Fruit fly (Drosophila melanogaster) whole organism, embryonic: ENCODE data around the gene Sfp33A4.

Source experiments
- Antp ChIP-seq: fragments of 200-800 bp; sonication (Bioruptor generic); optimal IDR thresholded peaks from 3 replicates; lab custom pipeline; 2016; ENCODE audit warnings: missing biosample characterization, missing genetic modification characterization
- B-H2 ChIP-seq: fragments of 200-800 bp; sonication (Bioruptor generic); optimal IDR thresholded peaks from 2 replicates; lab custom pipeline; 2018; ENCODE audit warnings: missing biosample characterization, mild to moderate bottlenecking, missing genetic modification characterization
- CG11504 ChIP-seq: fragments of 200-800 bp; sonication (Bioruptor generic); optimal IDR thresholded peaks from 3 replicates; lab custom pipeline; 2019; ENCODE audit warnings: missing biosample characterization, mild to moderate bottlenecking, missing genetic modification characterization, moderate library complexity
- CG12659 ChIP-seq: fragments of 200-800 bp; sonication (Bioruptor generic); optimal IDR thresholded peaks from 3 replicates; lab custom pipeline; 2017; ENCODE audit warnings: mild to moderate bottlenecking, missing biosample characterization, missing genetic modification reagents, missing genetic modification characterization
- CG15073 ChIP-seq: fragments of 200-800 bp; sonication (Bioruptor generic); optimal IDR thresholded peaks from 2 replicates; lab custom pipeline; 2016; ENCODE audit warnings: missing biosample characterization, missing genetic modification characterization
- CG15601 ChIP-seq: fragments of 200-800 bp; sonication (Bioruptor generic); optimal IDR thresholded peaks from 3 replicates; lab custom pipeline; 2019; ENCODE audit warnings: missing biosample characterization, mild to moderate bottlenecking, missing genetic modification characterization, moderate library complexity
- CG1647 ChIP-seq: fragments of 200-800 bp; sonication (Bioruptor generic); optimal IDR thresholded peaks from 3 replicates; lab custom pipeline; 2016; ENCODE audit warnings: missing biosample characterization, missing genetic modification characterization
- CG17186 ChIP-seq: fragments of 200-800 bp; sonication (Bioruptor generic); optimal IDR thresholded peaks from 3 replicates; lab custom pipeline; 2017; ENCODE audit warnings: missing biosample characterization, missing genetic modification reagents, missing genetic modification characterization
- CG17328 ChIP-seq: fragments of 200-800 bp; sonication (Bioruptor generic); IDR thresholded peaks from 2 replicates; pipeline ENCODE4 v1.3.6; 2022; ENCODE audit warnings: missing biosample characterization, missing genetic modification characterization
- CG17361 ChIP-seq: fragments of 200-800 bp; sonication (Bioruptor generic); IDR thresholded peaks from 3 replicates; pipeline ENCODE4 v1.3.6; 2022; ENCODE audit warnings: missing biosample characterization, missing genetic modification characterization
- CG18262 ChIP-seq: fragments of 200-800 bp; optimal IDR thresholded peaks from 3 replicates; lab custom pipeline; 2019; ENCODE audit warnings: missing biosample characterization, mild to moderate bottlenecking, missing genetic modification characterization, moderate library complexity
- CG18764 ChIP-seq: fragments of 200-800 bp; sonication (Bioruptor generic); optimal IDR thresholded peaks from 3 replicates; lab custom pipeline; 2016; ENCODE audit warnings: missing biosample characterization, missing genetic modification characterization
- CG32767 ChIP-seq: fragments of 200-800 bp; sonication (Bioruptor generic); IDR thresholded peaks from 2 replicates; pipeline ENCODE4 v1.3.6; 2022; ENCODE audit warnings: missing biosample characterization, missing genetic modification characterization
- CG32772 ChIP-seq: fragments of 200-800 bp; sonication (Bioruptor generic); IDR thresholded peaks from 2 replicates; pipeline ENCODE4 v1.3.6; 2022; ENCODE audit warnings: missing biosample characterization, missing genetic modification characterization
- CG4328 ChIP-seq: fragments of 200-800 bp; sonication (Bioruptor generic); optimal IDR thresholded peaks from 3 replicates; lab custom pipeline; 2017; ENCODE audit warnings: missing biosample characterization, missing genetic modification reagents, missing genetic modification characterization
- CG6689 ChIP-seq: fragments of 200-800 bp; sonication (Bioruptor generic); IDR thresholded peaks from 2 replicates; pipeline ENCODE4 v1.3.6; 2022; ENCODE audit warnings: missing biosample characterization, missing genetic modification characterization
- CG7271 ChIP-seq: fragments of 200-800 bp; sonication (Bioruptor generic); optimal IDR thresholded peaks from 2 replicates; lab custom pipeline; 2018; ENCODE audit warnings: missing biosample characterization, mild to moderate bottlenecking, missing genetic modification characterization, moderate library complexity
- CG7839 ChIP-seq: fragments of 200-800 bp; sonication (Bioruptor generic); optimal IDR thresholded peaks from 3 replicates; lab custom pipeline; 2018; ENCODE audit warnings: missing biosample characterization, mild to moderate bottlenecking, missing genetic modification characterization, moderate library complexity
- CG8290 ChIP-seq, 3 experiments: fragments of 200-800 bp; sonication (Bioruptor generic); optimal IDR thresholded peaks; 2 replicates each; lab custom pipeline; 2016 to 2019; ENCODE audit warnings: missing biosample characterization in 3 of 3, missing genetic modification characterization in 3 of 3, mild to moderate bottlenecking in 2 of 3, moderate library complexity in 1 of 3
- Dbx ChIP-seq: fragments of 200-800 bp; sonication (Bioruptor generic); IDR thresholded peaks from 3 replicates; pipeline ENCODE4 v1.3.6; 2022; ENCODE audit warnings: missing biosample characterization, missing genetic modification characterization
- Dp ChIP-seq: fragments of 200-800 bp; sonication (Bioruptor generic); optimal IDR thresholded peaks from 2 replicates; lab custom pipeline; 2018; ENCODE audit warnings: missing biosample characterization, mild to moderate bottlenecking, missing genetic modification characterization, moderate library complexity
- E2f2 ChIP-seq: fragments of 200-800 bp; sonication (Bioruptor generic); IDR thresholded peaks from 2 replicates; pipeline ENCODE4 v1.3.6; 2022; ENCODE audit warnings: missing biosample characterization, missing genetic modification characterization
- GATAe ChIP-seq: fragments of 200-800 bp; sonication (Bioruptor generic); conservative IDR thresholded peaks from 2 replicates; pipeline ENCODE4 v1.3.6; 2022; ENCODE audit warnings: missing biosample characterization, missing genetic modification characterization
- Med ChIP-seq: fragments of 200-800 bp; sonication (Bioruptor generic); peaks from one replicate; lab custom pipeline; 2016; ENCODE audit warnings: missing biosample characterization, missing genetic modification characterization, mild to moderate bottlenecking, inconsistent platforms, moderate library complexity
- Meics ChIP-seq: fragments of 200-800 bp; sonication (Bioruptor generic); optimal IDR thresholded peaks from 2 replicates; lab custom pipeline; 2017; ENCODE audit warnings: missing biosample characterization, mild to moderate bottlenecking, missing genetic modification characterization
- Mes4 ChIP-seq: fragments of 200-800 bp; sonication (Bioruptor generic); optimal IDR thresholded peaks from 2 replicates; lab custom pipeline; 2016; ENCODE audit warnings: missing biosample characterization, missing genetic modification characterization
- Nf-YB ChIP-seq: fragments of 200-800 bp; sonication (Bioruptor generic); optimal IDR thresholded peaks from 3 replicates; lab custom pipeline; 2019; ENCODE audit warnings: missing biosample characterization, mild to moderate bottlenecking, missing genetic modification characterization, moderate library complexity
- Optix ChIP-seq: fragments of 200-800 bp; sonication (Bioruptor generic); IDR thresholded peaks from 3 replicates; pipeline ENCODE4 v1.3.6; 2022; ENCODE audit warnings: missing biosample characterization, missing genetic modification characterization
- Ptx1 ChIP-seq: fragments of 200-800 bp; sonication (Bioruptor generic); IDR thresholded peaks from 2 replicates; pipeline ENCODE4 v1.3.6; 2022; ENCODE audit warnings: missing biosample characterization, missing genetic modification characterization
- Rx ChIP-seq: fragments of 200-800 bp; sonication (Bioruptor generic); IDR thresholded peaks from 2 replicates; pipeline ENCODE4 v1.3.6; 2022; ENCODE audit warnings: missing biosample characterization, missing genetic modification characterization
- chinmo ChIP-seq: fragments of 200-800 bp; sonication (Bioruptor generic); IDR thresholded peaks from 4 replicates; pipeline ENCODE4 v1.3.6; 2022; ENCODE audit warnings: missing biosample characterization, missing genetic modification characterization; ENCODE audit not compliant: partially characterized antibody
- da ChIP-seq: fragments of 200-800 bp; sonication (Bioruptor generic); optimal IDR thresholded peaks from 2 replicates; lab custom pipeline; 2016; ENCODE audit warnings: missing biosample characterization, missing genetic modification characterization
- dimm ChIP-seq: fragments of 200-800 bp; sonication (Bioruptor generic); IDR thresholded peaks from 2 replicates; pipeline ENCODE4 v1.3.6; 2022; ENCODE audit warnings: missing biosample characterization, missing genetic modification characterization
- emc ChIP-seq: fragments of 200-800 bp; sonication (Bioruptor generic); optimal IDR thresholded peaks from 2 replicates; lab custom pipeline; 2016; ENCODE audit warnings: missing biosample characterization, missing genetic modification characterization
- eve ChIP-seq, 2 experiments: fragments of >200 bp; optimal IDR thresholded peaks; 2 replicates each; lab custom pipeline; 2017; ENCODE audit warnings: missing biosample characterization in 2 of 2, missing genetic modification characterization in 2 of 2
- h ChIP-seq: fragments of >200 bp; optimal IDR thresholded peaks from 2 replicates; lab custom pipeline; 2017
- ham ChIP-seq: fragments of 200-800 bp; sonication (Bioruptor generic); IDR thresholded peaks from 2 replicates; pipeline ENCODE4 v1.3.6; 2022; ENCODE audit warnings: missing biosample characterization, missing genetic modification characterization
- lab ChIP-seq: fragments of 200-800 bp; sonication (Bioruptor generic); optimal IDR thresholded peaks from 3 replicates; lab custom pipeline; 2017; ENCODE audit warnings: missing biosample characterization, missing genetic modification characterization, mild to moderate bottlenecking, moderate library complexity, missing genetic modification reagents
- lbe ChIP-seq: fragments of 200-800 bp; sonication (Bioruptor generic); optimal IDR thresholded peaks from 2 replicates; lab custom pipeline; 2016; ENCODE audit warnings: missing biosample characterization, mild to moderate bottlenecking, missing genetic modification characterization
- lilli ChIP-seq: fragments of 200-800 bp; sonication (Bioruptor generic); optimal IDR thresholded peaks from 3 replicates; lab custom pipeline; 2016; ENCODE audit warnings: missing biosample characterization, missing genetic modification characterization
- maf-S ChIP-seq: fragments of 200-800 bp; sonication (Bioruptor generic); optimal IDR thresholded peaks from 2 replicates; lab custom pipeline; 2016; ENCODE audit warnings: missing biosample characterization, missing genetic modification characterization
- run ChIP-seq: fragments of 200-800 bp; sonication (Bioruptor generic); optimal IDR thresholded peaks from 3 replicates; lab custom pipeline; 2018; ENCODE audit warnings: missing biosample characterization, mild to moderate bottlenecking, missing genetic modification characterization
- sob ChIP-seq: fragments of 200-800 bp; sonication (Bioruptor generic); IDR thresholded peaks from 2 replicates; pipeline ENCODE4 v1.3.6; 2022; ENCODE audit warnings: missing biosample characterization, missing genetic modification characterization
- sqz ChIP-seq: fragments of 200-800 bp; sonication (Bioruptor generic); optimal IDR thresholded peaks from 3 replicates; lab custom pipeline; 2018; ENCODE audit warnings: missing biosample characterization, mild to moderate bottlenecking, missing genetic modification characterization
- tgo ChIP-seq: fragments of 200-800 bp; sonication (Bioruptor generic); IDR thresholded peaks from 3 replicates; pipeline ENCODE4 v1.3.6; 2022; ENCODE audit warnings: missing biosample characterization, missing genetic modification characterization
- vnd ChIP-seq: fragments of 200-800 bp; sonication (Bioruptor generic); IDR thresholded peaks from 3 replicates; pipeline ENCODE4 v1.3.6; 2022; ENCODE audit warnings: missing biosample characterization, missing genetic modification characterization; ENCODE audit not compliant: partially characterized antibody

The Sfp33A4 gene

DNA sequence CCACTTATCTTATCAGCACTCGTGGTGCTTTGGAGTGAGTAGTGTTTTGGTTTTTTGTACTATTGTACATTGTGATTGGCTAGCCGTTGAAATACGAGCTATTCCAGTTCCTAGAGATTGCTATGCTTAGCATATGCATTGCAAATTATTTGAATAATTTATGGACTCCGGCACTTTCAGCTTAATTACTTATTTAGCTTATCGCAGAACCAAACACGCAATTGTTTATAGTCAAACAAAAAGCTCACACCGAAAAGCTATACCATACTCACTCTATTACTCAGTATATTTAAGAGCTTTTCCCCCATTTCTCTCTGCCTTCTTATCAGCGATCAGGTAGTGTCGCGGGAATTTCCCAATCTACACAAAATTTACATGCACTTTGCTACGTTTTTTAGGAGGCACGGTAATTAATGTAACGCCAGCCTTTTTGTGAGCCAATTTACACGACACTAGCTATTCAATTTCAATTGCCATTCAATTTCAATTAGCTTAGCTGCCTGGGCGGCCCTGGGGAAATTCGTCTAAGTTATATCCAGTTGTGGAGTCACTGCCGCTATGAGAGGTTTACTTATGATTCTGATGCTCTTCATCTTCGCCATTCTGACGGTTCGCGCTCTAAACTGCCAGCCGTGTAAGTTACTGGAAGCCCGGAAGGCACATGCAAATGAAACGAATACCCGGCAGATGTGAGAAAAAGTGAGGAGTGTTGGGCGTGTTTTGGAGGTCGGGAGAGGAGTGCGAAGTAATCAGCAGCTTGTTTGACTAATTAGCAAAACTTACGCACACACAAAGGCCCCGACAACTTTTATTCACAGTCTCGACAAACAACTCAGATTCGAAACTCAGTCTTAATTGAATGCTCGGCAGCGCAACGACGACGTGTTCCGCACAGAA is 5.5 kb downstream of the Sfp33A4 start, which contains the start of the genes CG44008, CG14933, CG46426 and CG42486 (continued):
- TF ChIP-seq CG6689 (GFP tag; lab: Robert Waterston, UW), result no peak
- no peak for TF ChIP-seq CG7271 (tag; lab: Kevin White, UChicago)
- no peak for TF ChIP-seq tgo (GFP tag; lab: Robert Waterston, UW)
- no peak for TF ChIP-seq CG12659
- no peak for TF ChIP-seq CG1647 (GFP tag; lab: Kevin White, UChicago)
- no peak for TF ChIP-seq CG4328
- peak; percentile 79 for TF ChIP-seq Nf-YB (GFP tag; lab: Kevin White, UChicago)
- TF ChIP-seq chinmo (GFP tag; lab: Robert Waterston, UW), result peak; percentile 24; the same call in 1 of the 4 replicates
- TF ChIP-seq GATAe (GFP tag; lab: Robert Waterston, UW), result 0 out of 2 replicates have a peak, but pooled peaks have one; percentile 25
- TF ChIP-seq CG11504, result no peak
- no peak for TF ChIP-seq Antp (GFP tag; lab: Kevin White, UChicago)
- TF ChIP-seq CG15601, result peak; percentile 41
- no peak for TF ChIP-seq CG15073 (GFP tag; lab: Kevin White, UChicago)

DNA sequence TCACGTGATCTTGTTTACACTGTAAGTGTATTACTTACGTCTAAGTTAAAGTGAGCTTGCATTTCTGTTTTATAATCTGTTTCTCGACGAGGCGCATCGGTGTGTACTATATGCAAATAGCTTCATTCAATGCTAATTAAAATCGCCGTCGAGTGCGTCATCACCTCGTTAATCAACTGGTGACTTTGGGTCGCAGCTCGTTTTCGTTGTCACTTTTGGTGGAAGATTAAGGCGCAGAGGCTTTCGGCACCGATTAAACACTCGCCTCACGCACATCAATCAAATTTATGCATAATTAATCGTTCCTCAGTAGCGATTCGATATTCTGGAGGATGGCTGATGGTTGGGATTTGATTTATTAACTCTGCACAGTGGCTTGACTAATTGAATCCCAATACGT is 7.2 kb downstream of the Sfp33A4 start:
- no peak for TF ChIP-seq Mes4
- peak; percentile 12 for TF ChIP-seq Med (GFP tag; lab: Kevin White, UChicago)
- peak; percentile 60 for TF ChIP-seq lab (GFP tag; lab: Kevin White, UChicago)
- TF ChIP-seq CG18764 (GFP tag; lab: Kevin White, UChicago), result no peak
- TF ChIP-seq maf-S, result no peak
- peak; percentile 40 for TF ChIP-seq Meics (GFP tag; lab: Kevin White, UChicago)
- TF ChIP-seq Dp, result no peak
- TF ChIP-seq da (GFP tag; lab: Kevin White, UChicago), result no peak

DNA sequence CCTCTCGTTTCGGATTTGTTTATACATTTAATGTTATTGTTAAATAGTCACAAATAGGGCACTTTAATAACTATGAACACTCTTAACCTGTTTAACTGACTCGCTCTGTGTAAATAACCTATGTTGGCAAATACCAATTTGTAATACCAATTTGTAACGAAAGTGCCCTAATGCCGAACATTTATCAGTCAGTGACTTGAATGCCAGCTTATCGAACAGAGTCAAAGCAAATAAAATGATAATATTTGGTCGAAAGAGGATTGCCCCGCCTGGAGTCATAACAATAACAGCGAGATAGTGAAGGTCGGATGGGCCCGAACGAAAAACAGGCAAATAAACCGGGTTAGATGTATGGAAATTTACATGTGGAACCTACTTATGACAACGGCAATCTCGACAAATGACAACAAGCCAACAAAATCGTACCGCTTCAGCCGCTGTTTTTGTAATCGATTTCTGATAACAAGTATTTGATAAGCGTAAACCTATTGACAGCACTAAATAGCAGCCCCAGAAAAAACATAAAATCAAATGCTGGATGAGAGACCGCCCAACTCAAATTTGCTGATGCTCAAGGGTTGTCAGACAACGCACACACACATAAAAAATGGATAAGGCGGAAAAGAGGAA is 8.2 kb downstream of the Sfp33A4 start:
- TF ChIP-seq ham (GFP tag; lab: Robert Waterston, UW) (no peak), vnd (GFP tag; lab: Robert Waterston, UW) (no peak), B-H2 (GFP tag; lab: Kevin White, UChicago) (no peak), eve (GFP tag; optimal IDR thresholded peaks at IDR 0.05; lab: Kevin White, UChicago) (no peak), run (tag; lab: Kevin White, UChicago) (no peak), emc (GFP tag; lab: Kevin White, UChicago) (no peak), E2f2 (no peak; the same call in 1 of the 2 replicates), sob (GFP tag; lab: Robert Waterston, UW) (peak; percentile 30; the same call in 1 of the 2 replicates), CG17361 (GFP tag; lab: Robert Waterston, UW) (no peak), sqz (GFP tag; lab: Kevin White, UChicago) (no peak), Ptx1 (0 out of 2 replicates have a peak, but pooled peaks have one; percentile 13), Dp (no peak), Dbx (GFP tag; lab: Robert Waterston, UW) (no peak), h (no peak), CG32772 (GFP tag; lab: Robert Waterston, UW) (no peak), CG17328 (no peak), CG17186 (GFP tag; lab: Kevin White, UChicago) (no peak), dimm (GFP tag; lab: Robert Waterston, UW) (no peak), Rx (GFP tag; lab: Robert Waterston, UW) (no peak), CG18262 (tag; lab: Kevin White, UChicago) (no peak), lbe (GFP tag; lab: Kevin White, UChicago) (no peak), Optix (GFP tag; lab: Robert Waterston, UW) (no peak), CG7839 (tag; lab: Kevin White, UChicago) (no peak), lilli (no peak), CG8290 (GFP tag; optimal IDR thresholded peaks at IDR 0.05; lab: Kevin White, UChicago) (no peak), CG8290 (tag; optimal IDR thresholded peaks at IDR 0.05; lab: Kevin White, UChicago) (peak in 1 of 2 experiments; percentile 60), CG32767 (GFP tag; lab: Robert Waterston, UW) (no peak)
